Worm (Caenorhabditis elegans): ENCODE measurements around the gene fbxl-2.
"Not testable (repeated sequence)": the region's sequence is repeated elsewhere in the genome, so short reads cannot be mapped to it uniquely, and the experiment has no call there.

ce11 chrIII:4785131-4785530 lies 28.1 kb downstream of the fbxl-2 start, which contains the start of gene enu-3.2:
- not testable (repeated sequence) for TF ChIP-seq nhr-120 (GFP tag; IDR thresholded peaks at IDR 0.05); ztf-6 (GFP tag; IDR thresholded peaks at IDR 0.05); F49E8.2 (tag; optimal IDR thresholded peaks at IDR 0.05; ENCODE audit: insufficient read depth); K12H6.12 (tag; optimal IDR thresholded peaks at IDR 0.05); hrde-1 (tag; optimal IDR thresholded peaks at IDR 0.05; ENCODE audit: borderline replicate concordance); unc-62 (GFP tag; optimal IDR thresholded peaks at IDR 0.05); efl-1 (GFP tag; optimal IDR thresholded peaks at IDR 0.05); snpc-4 (GFP tag; optimal IDR thresholded peaks at IDR 0.05); snpc-4 (tag; optimal IDR thresholded peaks at IDR 0.05); chd-7 (tag; optimal IDR thresholded peaks at IDR 0.05); ztf-3 (GFP tag; optimal IDR thresholded peaks at IDR 0.05); hsf-1 (GFP tag; IDR thresholded peaks at IDR 0.05)
